Fruit fly (Drosophila melanogaster) whole organism, prepupa: ENCODE results near the gene Kap3.

Source experiments
- Blimp-1 ChIP-seq: fragments of 200-800 bp; sonication (Bioruptor generic); optimal IDR thresholded peaks from 3 replicates; lab custom pipeline; 2017; ENCODE audit warnings: missing biosample characterization, missing genetic modification characterization, mild to moderate bottlenecking, moderate library complexity, missing genetic modification reagents
- CG10631 ChIP-seq: fragments of 200-800 bp; sonication (Bioruptor generic); optimal IDR thresholded peaks from 2 replicates; lab custom pipeline; 2016; ENCODE audit warnings: missing biosample characterization, missing genetic modification characterization
- CG10669 ChIP-seq: fragments of 200-800 bp; sonication (Bioruptor generic); optimal IDR thresholded peaks from 3 replicates; lab custom pipeline; 2018; ENCODE audit warnings: missing biosample characterization, mild to moderate bottlenecking, missing genetic modification characterization, moderate library complexity
- CG11294 ChIP-seq: fragments of 200-800 bp; sonication (Bioruptor generic); IDR thresholded peaks from 2 replicates; pipeline ENCODE4 v1.3.6; 2022; ENCODE audit warnings: missing biosample characterization, missing genetic modification characterization
- CG11762 ChIP-seq: fragments of 200-800 bp; sonication (Bioruptor generic); optimal IDR thresholded peaks from 3 replicates; lab custom pipeline; 2016; ENCODE audit warnings: missing biosample characterization, missing genetic modification characterization; ENCODE audit not compliant: insufficient read depth
- CG11902 ChIP-seq: fragments of 200-800 bp; sonication (Bioruptor generic); optimal IDR thresholded peaks from 3 replicates; lab custom pipeline; 2016; ENCODE audit warnings: missing biosample characterization, missing genetic modification characterization
- CG1621 ChIP-seq: fragments of 200-800 bp; sonication (Bioruptor generic); optimal IDR thresholded peaks from 3 replicates; lab custom pipeline; 2018; ENCODE audit warnings: missing biosample characterization, mild to moderate bottlenecking, missing genetic modification characterization
- CG16779 ChIP-seq: fragments of 200-800 bp; sonication (Bioruptor generic); optimal IDR thresholded peaks from 3 replicates; lab custom pipeline; 2017; ENCODE audit warnings: missing biosample characterization, mild to moderate bottlenecking, missing genetic modification characterization
- CG3032 ChIP-seq: fragments of 200-800 bp; optimal IDR thresholded peaks from 2 replicates; lab custom pipeline; 2019; ENCODE audit warnings: missing biosample characterization, mild to moderate bottlenecking, missing genetic modification characterization, moderate library complexity
- CG31627 ChIP-seq: fragments of 200-800 bp; sonication (Bioruptor generic); optimal IDR thresholded peaks from 3 replicates; lab custom pipeline; 2016; ENCODE audit warnings: missing biosample characterization, missing genetic modification characterization
- CG32006 ChIP-seq: fragments of 200-800 bp; sonication (Bioruptor generic); optimal IDR thresholded peaks from 3 replicates; lab custom pipeline; 2017; ENCODE audit warnings: missing biosample characterization, mild to moderate bottlenecking, missing genetic modification characterization
- CG34406 ChIP-seq: fragments of 200-800 bp; sonication (Bioruptor generic); optimal IDR thresholded peaks from 3 replicates; lab custom pipeline; 2016; ENCODE audit warnings: missing biosample characterization, missing genetic modification characterization
- CG3919 ChIP-seq: fragments of 200-800 bp; sonication (Bioruptor generic); optimal IDR thresholded peaks from 3 replicates; lab custom pipeline; 2016; ENCODE audit warnings: missing biosample characterization, missing genetic modification characterization
- CG4318 ChIP-seq: fragments of 200-800 bp; sonication (Bioruptor generic); optimal IDR thresholded peaks from 3 replicates; lab custom pipeline; 2017; ENCODE audit warnings: missing biosample characterization, mild to moderate bottlenecking, missing genetic modification characterization
- CG6163 ChIP-seq: fragments of 200-800 bp; sonication (Bioruptor generic); IDR thresholded peaks from 3 replicates; pipeline ENCODE4 v1.3.6; 2022; ENCODE audit warnings: missing biosample characterization, missing genetic modification characterization
- CG6276 ChIP-seq: fragments of 200-800 bp; sonication (Bioruptor generic); optimal IDR thresholded peaks from 2 replicates; lab custom pipeline; 2017; ENCODE audit warnings: missing biosample characterization, mild to moderate bottlenecking, missing genetic modification characterization
- CG6808 ChIP-seq: fragments of 200-800 bp; sonication (Bioruptor generic); optimal IDR thresholded peaks from 3 replicates; lab custom pipeline; 2017; ENCODE audit warnings: missing biosample characterization, missing genetic modification characterization, mild to moderate bottlenecking, moderate library complexity, missing genetic modification reagents
- CG6854 ChIP-seq: fragments of 200-800 bp; sonication (Bioruptor generic); optimal IDR thresholded peaks from 2 replicates; lab custom pipeline; 2017; ENCODE audit warnings: missing biosample characterization, mild to moderate bottlenecking, missing genetic modification characterization
- CG7368 ChIP-seq: fragments of 200-800 bp; sonication (Bioruptor generic); optimal IDR thresholded peaks from 3 replicates; lab custom pipeline; 2016; ENCODE audit warnings: missing biosample characterization, missing genetic modification characterization
- CG8119 ChIP-seq: fragments of 200-800 bp; sonication (Bioruptor generic); IDR thresholded peaks from 3 replicates; pipeline ENCODE4 v1.3.6; 2022; ENCODE audit warnings: missing biosample characterization, missing genetic modification characterization
- CG8319 ChIP-seq: fragments of 200-800 bp; sonication (Bioruptor generic); optimal IDR thresholded peaks from 3 replicates; lab custom pipeline; 2016; ENCODE audit warnings: missing biosample characterization, missing genetic modification characterization
- CG8632 ChIP-seq: fragments of 200-800 bp; sonication (Bioruptor generic); optimal IDR thresholded peaks from 3 replicates; lab custom pipeline; 2016; ENCODE audit warnings: missing biosample characterization, missing genetic modification characterization
- CG9139 ChIP-seq: fragments of 200-800 bp; sonication (Bioruptor generic); optimal IDR thresholded peaks from 3 replicates; lab custom pipeline; 2017; ENCODE audit warnings: missing biosample characterization, mild to moderate bottlenecking, missing genetic modification characterization
- Eip75B ChIP-seq: fragments of 200-800 bp; sonication (Bioruptor generic); optimal IDR thresholded peaks from 3 replicates; lab custom pipeline; 2016; ENCODE audit warnings: missing biosample characterization, missing genetic modification characterization
- Eip93F ChIP-seq: fragments of 200-800 bp; sonication (Bioruptor generic); optimal IDR thresholded peaks from 2 replicates; lab custom pipeline; 2016; ENCODE audit warnings: missing biosample characterization, mild to moderate bottlenecking, missing genetic modification characterization
- Ets21C ChIP-seq: fragments of 200-800 bp; sonication (Bioruptor generic); optimal IDR thresholded peaks from 3 replicates; lab custom pipeline; 2016; ENCODE audit warnings: missing biosample characterization, missing genetic modification characterization
- Ets96B ChIP-seq: fragments of 200-800 bp; optimal IDR thresholded peaks from 2 replicates; lab custom pipeline; 2019; ENCODE audit warnings: missing biosample characterization, mild to moderate bottlenecking, missing genetic modification characterization, moderate library complexity
- Hr38 ChIP-seq: sonication (Bioruptor generic); optimal IDR thresholded peaks from 2 replicates; lab custom pipeline; 2016; ENCODE audit warnings: missing biosample characterization, missing genetic modification characterization
- Hr39 ChIP-seq: fragments of 200-800 bp; sonication (Bioruptor generic); optimal IDR thresholded peaks from 2 replicates; lab custom pipeline; 2016; ENCODE audit warnings: missing biosample characterization, missing genetic modification characterization
- Hr4 ChIP-seq: fragments of 200-800 bp; sonication (Bioruptor generic); optimal IDR thresholded peaks from 3 replicates; lab custom pipeline; 2016; ENCODE audit warnings: missing biosample characterization, missing genetic modification characterization
- Met ChIP-seq: fragments of 200-800 bp; sonication (Bioruptor generic); optimal IDR thresholded peaks from 3 replicates; lab custom pipeline; 2016; ENCODE audit warnings: missing biosample characterization, missing genetic modification characterization
- OdsH ChIP-seq: fragments of 200-800 bp; sonication (Bioruptor generic); optimal IDR thresholded peaks from 3 replicates; lab custom pipeline; 2016; ENCODE audit warnings: missing biosample characterization, missing genetic modification characterization
- Smox ChIP-seq: fragments of 200-800 bp; sonication (Bioruptor generic); optimal IDR thresholded peaks from 3 replicates; lab custom pipeline; 2016; ENCODE audit warnings: missing biosample characterization, missing genetic modification characterization
- Sox102F ChIP-seq: fragments of 200-800 bp; sonication (Bioruptor generic); optimal IDR thresholded peaks from 2 replicates; lab custom pipeline; 2016; ENCODE audit warnings: missing biosample characterization, mild to moderate bottlenecking, missing genetic modification characterization
- Sox14 ChIP-seq: fragments of 200-800 bp; sonication (Bioruptor generic); optimal IDR thresholded peaks from 3 replicates; lab custom pipeline; 2016; ENCODE audit warnings: missing biosample characterization, missing genetic modification characterization
- Sox15 ChIP-seq: fragments of 200-800 bp; sonication (Bioruptor generic); optimal IDR thresholded peaks from 3 replicates; lab custom pipeline; 2016; ENCODE audit warnings: missing biosample characterization, missing genetic modification characterization
- achi ChIP-seq: fragments of 200-800 bp; sonication (Bioruptor generic); optimal IDR thresholded peaks from 3 replicates; lab custom pipeline; 2016; ENCODE audit warnings: missing biosample characterization, missing genetic modification characterization
- dac ChIP-seq: fragments of 200-800 bp; sonication (Bioruptor generic); optimal IDR thresholded peaks from 2 replicates; lab custom pipeline; 2017; ENCODE audit warnings: missing biosample characterization, mild to moderate bottlenecking, missing genetic modification characterization
- eg ChIP-seq: fragments of 200-800 bp; sonication (Bioruptor generic); IDR thresholded peaks from 3 replicates; pipeline ENCODE4 v1.3.6; 2022; ENCODE audit warnings: missing biosample characterization, missing genetic modification characterization
- esn ChIP-seq: fragments of 200-800 bp; sonication (Bioruptor generic); optimal IDR thresholded peaks from 2 replicates; lab custom pipeline; 2016; ENCODE audit warnings: missing biosample characterization, mild to moderate bottlenecking, missing genetic modification characterization, moderate library complexity
- fd59A ChIP-seq: fragments of 200-800 bp; sonication (Bioruptor generic); optimal IDR thresholded peaks from 2 replicates; lab custom pipeline; 2017; ENCODE audit warnings: missing biosample characterization, mild to moderate bottlenecking, missing genetic modification characterization, missing genetic modification reagents
- fd85E ChIP-seq: fragments of 200-800 bp; sonication (Bioruptor generic); optimal IDR thresholded peaks from 3 replicates; lab custom pipeline; 2016; ENCODE audit warnings: missing biosample characterization, missing genetic modification characterization
- fkh ChIP-seq: fragments of 200-800 bp; sonication (Bioruptor generic); optimal IDR thresholded peaks from 3 replicates; lab custom pipeline; 2017; ENCODE audit warnings: missing biosample characterization, mild to moderate bottlenecking, missing genetic modification characterization, moderate library complexity
- lz ChIP-seq: fragments of 200-800 bp; sonication (Bioruptor generic); optimal IDR thresholded peaks from 3 replicates; lab custom pipeline; 2016; ENCODE audit warnings: missing biosample characterization, missing genetic modification characterization
- net ChIP-seq: fragments of 200-800 bp; sonication (Bioruptor generic); optimal IDR thresholded peaks from 3 replicates; lab custom pipeline; 2016; ENCODE audit warnings: missing biosample characterization, missing genetic modification characterization
- pdm3 ChIP-seq: fragments of 200-800 bp; sonication (Bioruptor generic); optimal IDR thresholded peaks from 3 replicates; lab custom pipeline; 2016; ENCODE audit warnings: missing biosample characterization, missing genetic modification characterization
- salr ChIP-seq, 2 experiments: fragments of 200-800 bp; sonication (Bioruptor generic); optimal IDR thresholded peaks; 3 replicates each; lab custom pipeline; 2016 to 2018; ENCODE audit warnings: missing biosample characterization in 2 of 2, missing genetic modification characterization in 2 of 2, mild to moderate bottlenecking in 1 of 2
- spab ChIP-seq: fragments of 200-800 bp; sonication (Bioruptor generic); optimal IDR thresholded peaks from 2 replicates; lab custom pipeline; 2017; ENCODE audit warnings: missing biosample characterization, mild to moderate bottlenecking, missing genetic modification characterization, missing genetic modification reagents
- ss ChIP-seq, 2 experiments: fragments of 200-800 bp; sonication (Bioruptor generic); optimal IDR thresholded peaks; 2 replicates in 1 of 2; 3 replicates in 1 of 2; lab custom pipeline; 2017 to 2018; ENCODE audit warnings: mild to moderate bottlenecking in 2 of 2, missing biosample characterization in 2 of 2, missing genetic modification characterization in 2 of 2, moderate library complexity in 1 of 2
- svp ChIP-seq: fragments of 200-800 bp; sonication (Bioruptor generic); peaks from one replicate; lab custom pipeline; 2016; ENCODE audit warnings: missing biosample characterization, missing genetic modification characterization
- topi ChIP-seq: fragments of 200-800 bp; sonication (Bioruptor generic); optimal IDR thresholded peaks from 3 replicates; lab custom pipeline; 2016; ENCODE audit warnings: missing biosample characterization, missing genetic modification characterization
- vri ChIP-seq: fragments of 200-800 bp; sonication (Bioruptor generic); optimal IDR thresholded peaks from 3 replicates; lab custom pipeline; 2016; ENCODE audit warnings: missing biosample characterization, mild to moderate bottlenecking, missing genetic modification characterization

The Kap3 gene

DNA sequence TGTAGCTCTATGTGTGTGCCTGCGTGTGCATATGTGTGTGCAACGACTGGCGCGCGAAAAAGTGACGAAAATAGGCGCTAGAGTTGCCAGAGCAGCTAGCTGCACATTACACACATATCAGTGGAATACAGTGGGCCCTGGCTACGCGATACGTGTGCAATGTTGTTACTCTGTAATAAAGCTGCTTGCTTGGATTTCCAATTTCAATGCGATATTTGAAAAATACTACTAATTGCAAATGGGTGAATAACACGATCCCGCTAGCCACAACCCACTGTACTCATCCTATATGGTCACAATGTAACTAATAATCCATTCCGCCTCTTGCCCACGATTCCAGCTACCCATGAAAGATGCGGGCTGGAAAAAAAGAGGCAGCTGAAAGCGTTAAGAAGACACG lies 11.5 kb upstream of the Kap3 start:
- TF ChIP-seq CG8632 (GFP tag; lab: Kevin White, UChicago): peak; percentile 90
- TF ChIP-seq OdsH (GFP tag; lab: Kevin White, UChicago): peak; percentile 95
- TF ChIP-seq Blimp-1 (GFP tag; lab: Kevin White, UChicago): peak; percentile 70
- no peak for TF ChIP-seq Eip93F (GFP tag; lab: Kevin White, UChicago)
- TF ChIP-seq CG34406 (GFP tag; lab: Kevin White, UChicago): peak; percentile 88
- TF ChIP-seq CG6163: peak; percentile 98
- peak; percentile 97 for TF ChIP-seq Hr4 (GFP tag; lab: Kevin White, UChicago)
- TF ChIP-seq CG3032: peak; percentile 90
- peak; percentile 90 for TF ChIP-seq Ets21C (GFP tag; lab: Kevin White, UChicago)
- TF ChIP-seq Hr38 (GFP tag; lab: Kevin White, UChicago): peak; percentile 92
- TF ChIP-seq Ets96B (tag; lab: Kevin White, UChicago): peak; percentile 91
- TF ChIP-seq esn (GFP tag; lab: Kevin White, UChicago): peak; percentile 91
- TF ChIP-seq CG11762: peak; percentile 93
- TF ChIP-seq Sox14 (GFP tag; lab: Kevin White, UChicago): peak; percentile 94
- peak; percentile 96 for TF ChIP-seq CG3919 (GFP tag; lab: Kevin White, UChicago)
- peak; percentile 94 for TF ChIP-seq CG31627 (GFP tag; lab: Kevin White, UChicago)
- TF ChIP-seq lz (GFP tag; lab: Kevin White, UChicago): peak; percentile 95
- TF ChIP-seq CG6276 (GFP tag; lab: Kevin White, UChicago): peak; percentile 96
- peak; percentile 96 for TF ChIP-seq CG32006
- TF ChIP-seq ss (GFP tag; optimal IDR thresholded peaks at IDR 0.05; lab: Kevin White, UChicago): peak; percentile 83 to 93
- TF ChIP-seq Sox15 (GFP tag; lab: Kevin White, UChicago): peak; percentile 93
- TF ChIP-seq fkh (GFP tag; lab: Kevin White, UChicago): no peak
- TF ChIP-seq fd59A (GFP tag; lab: Kevin White, UChicago): peak; percentile 90
- TF ChIP-seq CG9139 (GFP tag; lab: Kevin White, UChicago): peak; percentile 77
- TF ChIP-seq Eip75B (GFP tag; lab: Kevin White, UChicago): peak; percentile 92
- peak; percentile 99 for TF ChIP-seq eg
- peak; percentile 90 for TF ChIP-seq spab (GFP tag; lab: Kevin White, UChicago)
- peak; percentile 93 for TF ChIP-seq topi (GFP tag; lab: Kevin White, UChicago)
- TF ChIP-seq salr (GFP tag; optimal IDR thresholded peaks at IDR 0.05; lab: Kevin White, UChicago): peak; percentile 88 to 94
- TF ChIP-seq CG10669 (GFP tag; lab: Kevin White, UChicago): peak; percentile 93
- peak; percentile 94 for TF ChIP-seq svp
- TF ChIP-seq CG16779: peak; percentile 89
- TF ChIP-seq CG7368: peak; percentile 95
- TF ChIP-seq CG8119: peak; percentile 96
- peak; percentile 96 for TF ChIP-seq pdm3 (GFP tag; lab: Kevin White, UChicago)
- TF ChIP-seq Sox102F (GFP tag; lab: Kevin White, UChicago): peak; percentile 90
- peak; percentile 90 for TF ChIP-seq CG6808 (GFP tag; lab: Kevin White, UChicago)
- peak; percentile 95 for TF ChIP-seq dac (GFP tag; lab: Kevin White, UChicago)
- peak; percentile 95 for TF ChIP-seq net (GFP tag; lab: Kevin White, UChicago)
- peak; percentile 91 for TF ChIP-seq Smox (GFP tag; lab: Kevin White, UChicago)
- TF ChIP-seq CG1621 (tag; lab: Kevin White, UChicago): peak; percentile 95
- TF ChIP-seq CG11294: peak; percentile 96
- peak; percentile 89 for TF ChIP-seq CG8319 (GFP tag; lab: Kevin White, UChicago)
- peak; percentile 93 for TF ChIP-seq Met (GFP tag; lab: Kevin White, UChicago)
- peak; percentile 80 for TF ChIP-seq CG6854 (GFP tag; lab: Kevin White, UChicago)
- peak; percentile 93 for TF ChIP-seq CG11902
- TF ChIP-seq vri: peak; percentile 81
- peak; percentile 93 for TF ChIP-seq achi (GFP tag; lab: Kevin White, UChicago)
- TF ChIP-seq CG10631 (GFP tag; lab: Kevin White, UChicago): peak; percentile 94
- TF ChIP-seq CG4318 (GFP tag; lab: Kevin White, UChicago): peak; percentile 92
- TF ChIP-seq fd85E (GFP tag; lab: Kevin White, UChicago): peak; percentile 86
- TF ChIP-seq Hr39 (GFP tag; lab: Kevin White, UChicago): peak; percentile 96
